Fruit fly (Drosophila melanogaster) whole organism, pupa: ENCODE data around the gene Orp8.

Experiments
- CG12605 ChIP-seq: fragments of 200-800 bp; sonication (Bioruptor generic); IDR thresholded peaks from 2 replicates; pipeline ENCODE4 v1.3.6; 2022; ENCODE audit warnings: missing biosample characterization, missing genetic modification characterization
- CG13204 ChIP-seq: fragments of 200-800 bp; sonication (Bioruptor generic); optimal IDR thresholded peaks from 2 replicates; lab custom pipeline; 2018; ENCODE audit warnings: missing biosample characterization, mild to moderate bottlenecking, missing genetic modification characterization, moderate library complexity
- CG14655 ChIP-seq: fragments of 200-800 bp; sonication (Bioruptor generic); optimal IDR thresholded peaks from 3 replicates; lab custom pipeline; 2017; ENCODE audit warnings: mild to moderate bottlenecking, missing biosample characterization, missing genetic modification reagents, missing genetic modification characterization
- CG15710 ChIP-seq: fragments of 200-800 bp; sonication (Bioruptor generic); optimal IDR thresholded peaks from 2 replicates; lab custom pipeline; 2018; ENCODE audit warnings: missing biosample characterization, mild to moderate bottlenecking, missing genetic modification characterization, moderate library complexity
- CG17806 ChIP-seq: fragments of 200-800 bp; sonication (Bioruptor generic); optimal IDR thresholded peaks from 2 replicates; lab custom pipeline; 2018; ENCODE audit warnings: missing biosample characterization, mild to moderate bottlenecking, missing genetic modification characterization, moderate library complexity
- CG34367 ChIP-seq: fragments of 200-800 bp; sonication (Bioruptor generic); optimal IDR thresholded peaks from 2 replicates; lab custom pipeline; 2018; ENCODE audit warnings: missing biosample characterization, mild to moderate bottlenecking, missing genetic modification characterization
- CG8301 ChIP-seq: fragments of 200-800 bp; sonication (Bioruptor generic); optimal IDR thresholded peaks from 2 replicates; lab custom pipeline; 2018; ENCODE audit warnings: missing biosample characterization, mild to moderate bottlenecking, missing genetic modification characterization
- Ets98B ChIP-seq: fragments of 200-800 bp; sonication (Bioruptor generic); IDR thresholded peaks from 2 replicates; pipeline ENCODE4 v1.3.6; 2022; ENCODE audit warnings: missing biosample characterization, missing genetic modification characterization
- Pif1A ChIP-seq: fragments of 200-800 bp; sonication (Bioruptor generic); optimal IDR thresholded peaks from 3 replicates; lab custom pipeline; 2016; ENCODE audit warnings: missing biosample characterization, missing genetic modification characterization
- Snoo ChIP-seq: fragments of 200-800 bp; sonication (Bioruptor generic); optimal IDR thresholded peaks from 3 replicates; lab custom pipeline; 2017; ENCODE audit warnings: missing biosample characterization, mild to moderate bottlenecking, missing genetic modification characterization, inconsistent platforms
- fd96Ca ChIP-seq: fragments of 200-800 bp; sonication (Bioruptor generic); IDR thresholded peaks from 3 replicates; pipeline ENCODE4 v1.3.6; 2022; ENCODE audit warnings: missing biosample characterization, missing genetic modification characterization

DNA sequence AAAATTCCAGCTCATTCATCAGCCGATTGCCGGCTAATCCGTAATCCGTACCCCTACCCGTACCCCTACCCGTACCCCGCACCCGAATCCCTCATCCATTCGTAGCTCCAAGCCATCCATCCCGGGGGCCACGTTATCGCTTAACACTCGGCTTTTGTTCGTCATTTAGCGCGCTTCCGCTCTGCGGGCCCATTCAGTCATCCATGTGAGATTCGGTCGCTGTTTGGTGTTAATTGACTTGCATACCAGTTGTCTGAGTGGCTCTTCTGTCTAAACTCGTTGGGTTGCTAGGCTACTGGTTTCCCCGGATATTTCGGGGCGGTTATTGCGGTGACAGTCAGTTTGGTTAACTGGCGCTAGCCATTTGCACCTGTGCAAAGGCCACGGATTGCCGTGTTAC is 2.3 kb downstream of the Orp8 start:
- TF ChIP-seq CG17806 (tag; lab: Kevin White, UChicago) (no peak), Ets98B (GFP tag; lab: Robert Waterston, UW) (peak; percentile 26; the same call in 1 of the 2 replicates), CG14655 (no peak), CG15710 (tag; lab: Kevin White, UChicago) (no peak), fd96Ca (GFP tag; lab: Robert Waterston, UW) (no peak), CG12605 (no peak), CG8301 (tag; lab: Kevin White, UChicago) (no peak), CG13204 (GFP tag; lab: Kevin White, UChicago) (no peak), Snoo (tag; lab: Kevin White, UChicago) (no peak), Pif1A (GFP tag; lab: Kevin White, UChicago) (no peak), CG34367 (tag; lab: Kevin White, UChicago) (no peak)
